Worm (Caenorhabditis elegans) whole organism, L4 larva: Measurements from ENCODE around the gene F22B8.7.

Source experiments
- ceh-20 ChIP-seq: fragments of 200-800 bp; sonication (Bioruptor generic); IDR thresholded peaks from 2 replicates; pipeline ENCODE4 v1.3.6; 2022; ENCODE audit warnings: missing genetic modification reagents, missing genetic modification characterization, missing compliant biosample characterization
- jun-1 ChIP-seq: fragments of 150-350 bp; optimal IDR thresholded peaks from 2 replicates; lab custom pipeline; 2014; ENCODE audit warnings: missing biosample characterization, missing genetic modification reagents, missing genetic modification characterization
- mdl-1 ChIP-seq, 2 experiments: fragments of 150-350 bp in 1 of 2; sonication (generic microtip) in 1 of 2; optimal IDR thresholded peaks; 2 replicates each; lab custom pipeline; 2014 to 2017; ENCODE audit warnings: missing biosample characterization in 2 of 2, missing genetic modification characterization in 2 of 2
- nhr-6 ChIP-seq: fragments of 150-350 bp; optimal IDR thresholded peaks from 2 replicates; lab custom pipeline; 2014; ENCODE audit warnings: missing biosample characterization, missing genetic modification characterization
- snpc-4 ChIP-seq: fragments of 150-350 bp; optimal IDR thresholded peaks from 2 replicates; lab custom pipeline; 2014; ENCODE audit warnings: missing biosample characterization, missing genetic modification characterization
- tra-1 ChIP-seq: fragments of 200-800 bp; sonication (Bioruptor generic); IDR thresholded peaks from 2 replicates; pipeline ENCODE4 v1.3.6; 2022; ENCODE audit warnings: missing genetic modification reagents, missing genetic modification characterization, missing compliant biosample characterization

DNA sequence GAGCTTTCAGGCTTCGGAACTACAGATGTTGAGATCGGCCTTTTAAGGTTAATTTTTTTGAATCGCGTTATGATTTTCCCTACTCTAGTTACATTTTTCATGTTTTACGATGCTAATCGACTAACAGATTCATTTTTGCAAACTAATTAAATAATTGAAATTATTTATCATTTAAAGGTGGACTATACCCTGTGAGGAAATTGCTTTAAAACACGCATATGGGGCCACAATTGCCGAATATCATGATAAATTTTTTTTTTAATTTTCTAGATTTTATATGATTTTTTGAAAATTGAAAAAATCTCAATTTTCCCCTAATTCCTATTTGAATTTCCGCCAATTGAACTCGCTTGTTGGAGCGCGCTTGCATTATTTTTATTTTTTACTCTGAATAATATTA is 32.4 kb upstream of the F22B8.7 start, which contains the start of gene fbxa-100:
- no peak for TF ChIP-seq jun-1 (tag; lab: Kevin White, UChicago)
- no peak for TF ChIP-seq nhr-6 (tag; lab: Kevin White, UChicago)
- no peak for TF ChIP-seq tra-1 (GFP tag; lab: Robert Waterston, UW)
- no peak for TF ChIP-seq ceh-20 (GFP tag; lab: Robert Waterston, UW)
- no peak for TF ChIP-seq snpc-4 (tag; lab: Kevin White, UChicago)
- TF ChIP-seq mdl-1 (tag; optimal IDR thresholded peaks at IDR 0.05; lab: Kevin White, UChicago) = no peak
